Fruit fly (Drosophila melanogaster): ENCODE results near the gene bves.
A peak's percentile ranks its signal among the peaks of the same experiment; 100 is the strongest.

Gene bves

DNA sequence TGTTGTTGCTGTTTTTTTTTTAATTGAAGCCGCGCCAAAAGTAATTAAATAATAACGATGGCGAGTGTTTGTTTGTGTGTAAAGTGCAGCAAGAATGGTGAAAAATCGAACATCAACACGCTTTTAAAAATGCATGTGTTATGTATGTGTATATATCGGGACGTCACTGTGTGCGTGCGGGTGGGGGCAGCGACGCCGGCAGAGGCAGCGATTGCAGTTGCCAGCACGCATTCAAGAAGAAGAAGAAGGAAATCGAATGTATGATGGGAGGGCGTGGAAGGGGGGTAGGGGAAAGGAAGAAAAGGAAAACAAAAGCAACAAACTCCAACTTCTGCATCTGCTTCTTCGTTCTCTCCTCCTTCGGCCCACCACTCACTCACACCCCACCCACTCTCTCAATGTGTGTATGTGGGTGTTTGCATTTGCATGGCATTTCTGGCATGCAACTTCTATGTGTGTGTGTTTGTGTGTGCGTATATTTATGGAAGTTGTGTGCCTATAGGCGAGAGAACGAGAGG lies 1.3 kb downstream of the bves start (continued):
- TF ChIP-seq Ets96B (tag; optimal IDR thresholded peaks at IDR 0.05) (peak; percentile 37), pdm3 (GFP tag; optimal IDR thresholded peaks at IDR 0.05) (no peak), Eip75B (GFP tag; optimal IDR thresholded peaks at IDR 0.05) (no peak), Sox14 (GFP tag; optimal IDR thresholded peaks at IDR 0.05) (no peak), CG6163 (GFP tag; IDR thresholded peaks at IDR 0.05) (peak; percentile 72; the same call in 2 of the 3 replicates), Sox15 (GFP tag; optimal IDR thresholded peaks at IDR 0.05) (no peak), cyc (GFP tag; optimal IDR thresholded peaks at IDR 0.05) (no peak), CG10631 (GFP tag; optimal IDR thresholded peaks at IDR 0.05) (no peak), Lpt (GFP tag; optimal IDR thresholded peaks at IDR 0.05) (peak; percentile 37), CG34406 (GFP tag; optimal IDR thresholded peaks at IDR 0.05) (no peak), CG3032 (tag; optimal IDR thresholded peaks at IDR 0.05) (peak; percentile 38), acj6 (GFP tag; optimal IDR thresholded peaks at IDR 0.05) (no peak), Gug (GFP tag; IDR thresholded peaks at IDR 0.05) (peak; percentile 28; the same call in 1 of the 2 replicates), Eip78C (GFP tag) (no peak), CG3919 (GFP tag; optimal IDR thresholded peaks at IDR 0.05) (no peak), Smox (GFP tag; optimal IDR thresholded peaks at IDR 0.05) (no peak)

DNA sequence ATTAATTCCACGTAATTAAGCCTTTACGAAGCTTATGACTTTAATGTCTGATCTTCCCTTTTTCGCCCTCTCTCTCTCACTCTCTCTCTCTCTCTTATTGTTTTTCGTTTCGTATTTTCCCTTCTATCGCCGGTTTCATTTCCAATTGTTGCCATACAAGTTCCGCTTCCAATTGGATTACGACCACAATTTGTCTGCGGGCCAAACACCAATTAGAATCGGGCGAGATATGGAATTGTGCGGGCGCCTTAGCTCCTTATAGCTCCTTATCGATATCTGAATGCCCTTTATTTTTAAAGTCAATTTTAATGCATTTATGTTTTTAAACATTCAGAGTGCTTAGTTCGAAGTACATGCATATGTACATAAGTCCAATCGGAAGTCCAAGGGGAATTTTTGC lies 3.0 kb downstream of the bves start:
- TF ChIP-seq Hr38 (GFP tag; optimal IDR thresholded peaks at IDR 0.05): no peak
- no peak for TF ChIP-seq lz (GFP tag; optimal IDR thresholded peaks at IDR 0.05)
- no peak for TF ChIP-seq net (GFP tag; optimal IDR thresholded peaks at IDR 0.05)
- TF ChIP-seq Sox102F (GFP tag; optimal IDR thresholded peaks at IDR 0.05): no peak
- no peak for TF ChIP-seq Sox14 (GFP tag; optimal IDR thresholded peaks at IDR 0.05)
- no peak for TF ChIP-seq acj6 (GFP tag; optimal IDR thresholded peaks at IDR 0.05)
- TF ChIP-seq CG31627 (GFP tag; optimal IDR thresholded peaks at IDR 0.05): no peak
- no peak for TF ChIP-seq fd59A (GFP tag; optimal IDR thresholded peaks at IDR 0.05)
- no peak for TF ChIP-seq Eip93F (GFP tag; optimal IDR thresholded peaks at IDR 0.05)

DNA sequence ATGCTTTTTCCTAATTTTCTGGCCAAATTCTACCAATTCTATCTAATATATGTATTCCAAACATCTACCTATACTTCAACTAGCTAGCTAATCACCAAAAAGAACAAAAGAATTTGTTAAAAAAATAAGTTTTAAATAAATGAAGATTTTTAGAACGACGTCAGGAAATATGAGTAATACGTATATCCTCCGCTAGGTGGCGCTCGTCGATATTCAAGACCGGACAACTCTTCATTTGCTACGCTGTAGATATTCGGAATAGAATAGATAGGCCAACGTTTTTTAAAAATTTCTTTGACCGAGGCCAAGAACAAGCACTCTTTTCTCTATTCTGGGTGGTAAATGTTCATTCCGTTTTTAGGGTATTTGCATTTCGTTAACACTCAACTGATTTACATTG lies 4.7 kb downstream of the bves start:
- peak; percentile 28 for TF ChIP-seq Eip78C (GFP tag)
- TF ChIP-seq salr (GFP tag; optimal IDR thresholded peaks at IDR 0.05): no peak
- TF ChIP-seq achi (GFP tag; optimal IDR thresholded peaks at IDR 0.05): no peak
- TF ChIP-seq CG10631 (GFP tag; optimal IDR thresholded peaks at IDR 0.05): no peak
- no peak for TF ChIP-seq Lpt (GFP tag; optimal IDR thresholded peaks at IDR 0.05)
- no peak for TF ChIP-seq vri (GFP tag; optimal IDR thresholded peaks at IDR 0.05)
- TF ChIP-seq CG9139 (GFP tag; optimal IDR thresholded peaks at IDR 0.05): no peak

DNA sequence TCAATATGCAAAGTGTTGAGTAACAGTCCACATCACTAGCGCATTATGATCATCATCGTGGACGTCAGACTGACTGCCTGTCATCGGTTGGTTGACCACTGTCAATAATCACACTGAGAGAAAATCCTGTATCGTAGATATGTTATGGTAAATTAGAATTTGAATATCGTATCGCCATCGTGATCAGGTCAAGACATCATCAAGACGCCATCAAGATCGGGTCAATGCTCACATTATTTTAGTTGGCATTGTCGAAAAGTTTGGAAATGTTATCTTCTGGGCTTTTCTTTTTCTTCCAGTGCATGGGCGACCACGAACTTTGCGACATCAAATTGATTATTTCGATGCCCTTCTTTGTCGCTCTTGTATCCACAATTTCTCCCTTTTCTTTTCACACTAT lies 5.2 kb downstream of the bves start:
- TF ChIP-seq CG34406 (GFP tag; optimal IDR thresholded peaks at IDR 0.05): peak; percentile 89
- TF ChIP-seq dac (GFP tag; optimal IDR thresholded peaks at IDR 0.05): peak; percentile 67
- peak; percentile 87 for TF ChIP-seq acj6 (GFP tag; optimal IDR thresholded peaks at IDR 0.05)
- TF ChIP-seq Eip78C (GFP tag): peak; percentile 97
- peak; percentile 71 for TF ChIP-seq CG1621 (tag; optimal IDR thresholded peaks at IDR 0.05)
- TF ChIP-seq Eip93F (GFP tag; optimal IDR thresholded peaks at IDR 0.05): peak; percentile 14
- peak; percentile 40; the same call in 1 of the 2 replicates for TF ChIP-seq CG11294 (GFP tag; IDR thresholded peaks at IDR 0.05)
- TF ChIP-seq CG4318 (GFP tag; optimal IDR thresholded peaks at IDR 0.05): peak; percentile 66
- peak; percentile 79 for TF ChIP-seq Lpt (GFP tag; optimal IDR thresholded peaks at IDR 0.05)
- TF ChIP-seq eg (GFP tag; IDR thresholded peaks at IDR 0.05): peak; percentile 84
- TF ChIP-seq CG31627 (GFP tag; optimal IDR thresholded peaks at IDR 0.05): peak; percentile 89
- peak; percentile 88 for TF ChIP-seq Sox102F (GFP tag; optimal IDR thresholded peaks at IDR 0.05)
- peak; percentile 84 for TF ChIP-seq CG32006 (GFP tag; optimal IDR thresholded peaks at IDR 0.05)
- peak; percentile 81 for TF ChIP-seq CG8119 (GFP tag; IDR thresholded peaks at IDR 0.05)
- TF ChIP-seq CG16779 (tag; optimal IDR thresholded peaks at IDR 0.05): peak; percentile 65
- TF ChIP-seq Smox (GFP tag; optimal IDR thresholded peaks at IDR 0.05): peak; percentile 89
- TF ChIP-seq CG7368 (GFP tag; optimal IDR thresholded peaks at IDR 0.05): peak; percentile 77
- TF ChIP-seq fkh (GFP tag; optimal IDR thresholded peaks at IDR 0.05): peak; percentile 8
- TF ChIP-seq Sox15 (GFP tag; optimal IDR thresholded peaks at IDR 0.05): peak; percentile 79
- TF ChIP-seq esn (GFP tag; optimal IDR thresholded peaks at IDR 0.05): peak; percentile 93
- TF ChIP-seq CG3919 (GFP tag; optimal IDR thresholded peaks at IDR 0.05): peak; percentile 84
- TF ChIP-seq svp (GFP tag): peak; percentile 96
- TF ChIP-seq fd85E (GFP tag; optimal IDR thresholded peaks at IDR 0.05): peak; percentile 66
- TF ChIP-seq CG10669 (GFP tag; optimal IDR thresholded peaks at IDR 0.05): peak; percentile 73
- no peak for TF ChIP-seq Hr38 (GFP tag; optimal IDR thresholded peaks at IDR 0.05)
- peak; percentile 49 to 62 for TF ChIP-seq salr (GFP tag; optimal IDR thresholded peaks at IDR 0.05)
- peak; percentile 60 to 63 for TF ChIP-seq ss (GFP tag; optimal IDR thresholded peaks at IDR 0.05)
- TF ChIP-seq CG8632 (GFP tag; optimal IDR thresholded peaks at IDR 0.05): peak; percentile 87
- peak; percentile 80 for TF ChIP-seq net (GFP tag; optimal IDR thresholded peaks at IDR 0.05)
- peak; percentile 14 for TF ChIP-seq CG9139 (GFP tag; optimal IDR thresholded peaks at IDR 0.05)
- peak; percentile 77 for TF ChIP-seq CG6276 (GFP tag; optimal IDR thresholded peaks at IDR 0.05)

Data from whole organism, prepupa.